Worm (Caenorhabditis elegans): ENCODE results near the gene vps-22.

ce11 chrIII:5010723-5011122 lies 48.4 kb upstream of the vps-22 start:
- no peak for TF ChIP-seq ama-1 (optimal IDR thresholded peaks at IDR 0.05)
- no peak for TF ChIP-seq ceh-13 (GFP tag; optimal IDR thresholded peaks at IDR 0.05)
- TF ChIP-seq tbx-37 (GFP tag; conservative IDR thresholded peaks at IDR 0.05): no peak
- TF ChIP-seq hnd-1 (tag; optimal IDR thresholded peaks at IDR 0.05): no peak
